Worm (Caenorhabditis elegans): ENCODE data around the gene imb-2.

The imb-2 gene

DNA sequence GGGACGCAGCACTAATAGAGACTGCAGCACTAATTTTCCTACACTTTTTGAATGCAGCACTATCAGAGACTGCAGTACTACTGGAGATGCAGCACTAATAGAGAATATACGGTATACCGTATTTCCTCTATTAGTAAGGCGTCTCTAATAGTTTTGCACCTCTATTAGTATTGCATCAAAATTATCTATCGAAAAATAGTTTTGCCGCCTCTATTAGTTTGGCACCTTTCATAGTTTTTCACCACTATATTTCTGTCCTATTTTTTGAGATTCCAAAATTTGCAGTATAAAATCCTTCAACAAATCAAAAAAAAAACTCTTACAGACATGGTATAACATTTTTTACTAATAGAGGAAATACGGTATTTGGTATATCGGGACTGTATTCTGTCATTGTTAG, 28.3 kb downstream of the imb-2 start:
- TF ChIP-seq T22C8.4 (GFP tag; IDR thresholded peaks at IDR 0.05) = no peak
- TF ChIP-seq ref-1 (GFP tag; conservative IDR thresholded peaks at IDR 0.05) = no peak
- no peak for TF ChIP-seq ztf-23 (GFP tag; IDR thresholded peaks at IDR 0.05)

DNA sequence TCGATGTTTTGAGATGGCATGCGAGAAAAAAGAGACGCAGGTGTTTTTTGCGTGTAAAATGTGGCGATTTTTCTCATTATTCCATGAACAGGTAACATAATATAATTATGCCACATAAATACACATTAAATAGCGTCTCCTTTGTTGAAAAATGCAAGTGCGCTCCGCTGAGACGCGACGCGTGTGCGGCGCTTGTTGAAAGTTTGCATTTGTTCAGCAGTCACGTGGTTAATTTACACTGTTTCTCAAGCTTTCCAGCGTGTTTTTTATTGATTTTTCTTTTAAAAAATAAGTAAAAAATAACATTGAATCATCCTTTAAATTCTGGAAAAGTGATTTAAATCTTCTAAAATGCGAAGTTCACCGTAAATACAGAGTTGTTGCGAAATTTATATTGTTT, 34.1 kb downstream of the imb-2 start:
- TF ChIP-seq ztf-23 (GFP tag; IDR thresholded peaks at IDR 0.05) = peak; percentile 67
- TF ChIP-seq cog-1 (tag; optimal IDR thresholded peaks at IDR 0.05) = peak; percentile 59
- no peak for TF ChIP-seq ztf-29 (GFP tag; IDR thresholded peaks at IDR 0.05)
- TF ChIP-seq klf-2 (GFP tag; conservative IDR thresholded peaks at IDR 0.05) = no peak

DNA sequence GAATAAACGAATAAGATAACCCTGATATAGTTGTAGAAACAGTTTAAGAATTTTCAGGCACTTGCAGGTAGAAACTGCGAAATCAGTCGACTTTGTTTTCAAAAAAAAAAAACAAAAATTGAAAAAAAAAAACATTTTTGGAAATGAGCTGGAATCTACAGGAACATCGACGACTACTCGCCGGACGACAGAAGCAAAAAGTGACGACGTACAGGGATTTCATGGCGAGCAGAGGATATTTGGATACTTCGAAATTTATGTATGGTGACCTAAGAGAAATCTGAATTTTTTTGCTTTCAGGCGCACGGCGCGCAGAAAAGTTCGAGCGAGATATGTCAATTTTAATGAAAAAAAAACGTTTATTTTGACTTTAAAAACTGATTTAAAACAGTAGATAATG, 35.6 kb downstream of the imb-2 start:
- TF ChIP-seq ztf-29 (GFP tag; IDR thresholded peaks at IDR 0.05) (no peak), ref-1 (GFP tag; conservative IDR thresholded peaks at IDR 0.05) (no peak)

DNA sequence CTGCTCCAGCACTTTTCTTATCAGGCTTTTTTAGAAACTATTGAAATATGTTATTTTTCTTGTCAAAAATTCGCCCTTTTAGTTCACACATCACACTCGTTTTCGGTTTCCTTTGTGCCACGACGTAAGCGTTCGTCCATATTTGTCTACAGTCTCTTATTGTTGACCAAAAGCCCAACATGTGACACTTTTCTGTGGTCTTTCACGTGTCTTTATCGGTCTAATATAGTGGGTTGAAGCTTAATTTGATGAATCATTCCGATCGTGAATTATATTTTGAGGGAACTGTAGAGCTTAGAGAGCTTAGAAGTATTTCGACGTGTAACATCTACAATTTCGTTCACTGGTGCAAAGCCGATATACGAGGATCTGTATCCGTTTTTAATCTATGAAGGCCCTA, 38.8 kb downstream of the imb-2 start:
- TF ChIP-seq cog-1 (tag; optimal IDR thresholded peaks at IDR 0.05) (no peak), flt-1 (GFP tag; IDR thresholded peaks at IDR 0.05) (no peak), ztf-29 (GFP tag; IDR thresholded peaks at IDR 0.05) (no peak), tab-1 (GFP tag; IDR thresholded peaks at IDR 0.05) (no peak), T22C8.4 (GFP tag; IDR thresholded peaks at IDR 0.05) (no peak), med-1 (GFP tag; optimal IDR thresholded peaks at IDR 0.05; ENCODE audit: insufficient read depth) (no peak), ztf-23 (GFP tag; IDR thresholded peaks at IDR 0.05) (no peak), klf-2 (GFP tag; conservative IDR thresholded peaks at IDR 0.05) (no peak), ref-1 (GFP tag; conservative IDR thresholded peaks at IDR 0.05) (no peak)

DNA sequence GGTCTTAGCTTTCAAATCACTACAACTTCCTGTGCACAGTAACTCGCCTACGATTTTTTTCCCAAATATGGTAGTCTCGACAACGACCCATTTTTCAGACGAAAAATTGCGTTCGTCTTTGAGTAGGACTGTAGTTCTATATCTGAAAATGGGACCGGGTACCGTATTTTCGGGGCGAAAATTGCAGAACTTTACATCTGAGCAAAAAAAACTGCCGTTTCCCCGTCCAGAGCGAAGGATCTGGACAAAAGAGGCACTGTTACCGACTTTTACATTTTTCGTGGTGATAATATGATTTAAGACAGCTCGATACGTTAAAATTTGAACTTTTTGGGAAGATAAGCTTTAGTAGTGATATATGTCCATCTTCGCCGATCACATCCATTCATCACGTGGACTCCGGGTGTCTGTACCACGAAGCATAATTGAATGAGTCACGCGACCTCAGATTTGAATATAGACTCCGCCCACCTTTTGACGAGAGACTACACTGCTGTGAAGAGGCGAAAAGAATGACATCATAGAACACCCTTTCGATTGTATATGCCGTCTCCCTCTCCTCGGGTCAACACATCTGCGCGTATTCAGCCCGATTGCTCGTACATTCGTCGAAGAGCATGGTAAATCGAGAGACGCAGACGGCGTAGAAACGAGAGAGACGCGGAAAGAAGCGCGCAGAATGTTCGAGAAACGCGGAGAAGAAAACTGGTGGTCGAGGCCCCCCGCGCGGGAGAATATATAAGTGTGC, 39.4 kb downstream of the imb-2 start:
- TF ChIP-seq tab-1 (GFP tag; IDR thresholded peaks at IDR 0.05) = no peak
- TF ChIP-seq cog-1 (tag; optimal IDR thresholded peaks at IDR 0.05) = peak; percentile 94

DNA sequence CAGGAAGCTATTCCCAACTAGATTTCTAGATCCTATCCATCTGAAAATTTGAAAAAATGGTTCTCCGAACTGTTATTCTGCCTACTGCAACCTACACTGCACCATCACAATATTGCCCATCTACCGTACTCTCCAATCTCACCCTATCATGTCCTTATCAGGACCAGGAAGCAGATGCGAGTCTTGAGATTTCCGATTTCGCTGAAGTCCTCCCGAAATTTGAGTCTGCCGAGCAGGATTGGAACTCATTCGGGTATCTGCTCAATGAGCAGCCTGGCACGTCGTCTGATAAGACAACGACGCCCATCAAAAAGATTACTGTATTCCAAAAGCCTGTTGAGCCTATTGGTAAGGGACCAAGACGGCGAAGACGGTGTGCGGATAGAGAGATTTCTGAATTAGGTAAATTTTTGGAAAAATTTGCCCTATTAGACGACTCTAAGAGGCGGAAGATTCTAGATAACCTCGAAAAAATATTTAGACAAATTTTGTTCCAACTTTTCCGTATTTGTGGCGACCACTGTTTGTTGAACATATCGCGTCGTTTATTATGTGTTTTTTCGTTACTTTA, 40.1 kb downstream of the imb-2 start:
- TF ChIP-seq klf-2 (GFP tag; conservative IDR thresholded peaks at IDR 0.05) (no peak), tab-1 (GFP tag; IDR thresholded peaks at IDR 0.05) (no peak), ztf-23 (GFP tag; IDR thresholded peaks at IDR 0.05) (no peak), flt-1 (GFP tag; IDR thresholded peaks at IDR 0.05) (no peak)

DNA sequence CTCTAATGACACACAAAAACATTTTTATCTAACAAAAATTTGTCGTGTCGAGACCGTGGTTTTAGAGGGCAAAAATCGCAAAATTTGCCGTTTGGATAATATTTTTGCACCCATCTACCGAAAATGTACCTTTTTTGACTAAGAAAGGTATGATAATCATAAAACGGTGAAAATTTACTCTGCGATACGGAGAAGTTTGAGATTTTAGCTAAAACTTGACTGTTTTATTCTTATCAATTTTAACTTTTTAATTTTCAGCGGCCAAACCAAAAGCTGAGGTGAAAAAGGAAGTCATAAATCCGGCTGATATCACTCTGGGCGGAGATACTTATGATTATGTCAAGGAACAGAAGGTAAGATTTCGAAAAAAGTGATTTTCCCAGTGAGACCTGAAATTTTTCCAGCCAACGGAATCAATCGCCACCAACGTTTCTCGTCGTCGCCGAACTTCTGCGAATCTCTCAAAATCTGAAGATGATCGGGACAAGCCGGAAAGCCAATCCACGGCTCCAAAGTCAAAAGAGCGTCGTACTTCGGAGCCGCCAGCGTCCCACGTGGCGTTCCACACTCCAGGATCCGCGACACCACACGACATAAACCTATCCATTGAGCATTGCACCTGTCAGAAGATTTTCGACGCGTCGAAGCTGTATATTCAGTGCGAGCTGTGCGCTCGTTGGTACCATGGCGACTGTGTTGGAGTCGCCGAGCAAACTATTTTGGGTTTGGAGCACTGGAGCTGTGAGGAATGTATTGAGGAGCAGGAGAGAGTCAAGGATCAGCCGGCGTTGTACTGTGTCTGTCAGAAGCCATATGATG, 40.8 kb downstream of the imb-2 start:
- TF ChIP-seq T22C8.4 (GFP tag; IDR thresholded peaks at IDR 0.05) (no peak), klf-2 (GFP tag; conservative IDR thresholded peaks at IDR 0.05) (no peak), ref-1 (GFP tag; conservative IDR thresholded peaks at IDR 0.05) (no peak), ztf-29 (GFP tag; IDR thresholded peaks at IDR 0.05) (no peak), tab-1 (GFP tag; IDR thresholded peaks at IDR 0.05) (no peak), ztf-23 (GFP tag; IDR thresholded peaks at IDR 0.05) (no peak), flt-1 (GFP tag; IDR thresholded peaks at IDR 0.05) (no peak), med-1 (GFP tag; optimal IDR thresholded peaks at IDR 0.05; ENCODE audit: insufficient read depth) (no peak), cog-1 (tag; optimal IDR thresholded peaks at IDR 0.05) (no peak)

DNA sequence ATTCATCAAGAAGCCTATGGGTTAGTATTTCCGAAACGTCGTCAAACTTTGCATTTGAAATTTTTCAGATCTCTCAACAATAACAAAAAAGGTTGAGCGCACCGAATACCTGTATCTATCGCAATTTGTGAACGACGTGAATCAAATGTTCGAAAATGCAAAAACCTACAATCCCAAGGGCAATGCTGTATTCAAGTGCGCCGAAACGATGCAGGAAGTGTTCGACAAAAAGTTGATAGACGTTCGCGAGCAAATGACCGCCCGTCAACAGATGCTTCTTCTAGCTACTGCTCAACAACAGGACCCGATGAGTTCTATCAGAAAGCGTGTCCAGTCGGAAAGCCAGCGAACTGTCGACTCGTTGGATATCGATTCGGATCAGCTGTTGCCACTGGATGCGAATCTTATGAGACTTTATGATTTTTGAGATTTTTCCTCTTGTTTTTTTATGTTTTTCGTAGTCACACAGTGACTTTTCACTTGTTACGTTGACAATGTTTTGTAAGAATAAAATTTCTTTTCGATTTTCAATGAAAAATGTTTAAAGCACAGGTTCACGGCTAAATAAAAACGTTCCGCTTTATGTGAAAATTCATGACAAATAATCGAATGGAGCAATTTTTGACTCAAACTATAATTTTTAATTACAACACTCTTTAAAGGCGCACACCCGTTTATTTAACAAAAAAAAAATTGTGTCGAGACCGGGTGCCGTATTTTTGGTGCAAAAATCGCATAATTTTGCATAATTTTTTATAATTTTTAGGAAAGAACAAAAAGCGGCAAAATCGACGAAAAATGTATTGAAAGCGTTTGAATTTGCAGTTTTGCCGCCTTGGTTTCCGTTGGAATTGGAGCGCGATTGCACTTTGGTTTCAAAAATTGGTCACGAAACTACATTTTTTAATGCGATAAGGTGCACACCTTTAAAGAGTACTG, 42.1 kb downstream of the imb-2 start:
- TF ChIP-seq ztf-29 (GFP tag; IDR thresholded peaks at IDR 0.05) (no peak), med-1 (GFP tag; optimal IDR thresholded peaks at IDR 0.05; ENCODE audit: insufficient read depth) (no peak), cog-1 (tag; optimal IDR thresholded peaks at IDR 0.05) (no peak), T22C8.4 (GFP tag; IDR thresholded peaks at IDR 0.05) (no peak), ref-1 (GFP tag; conservative IDR thresholded peaks at IDR 0.05) (no peak), flt-1 (GFP tag; IDR thresholded peaks at IDR 0.05) (peak; percentile 78), tab-1 (GFP tag; IDR thresholded peaks at IDR 0.05) (no peak)

DNA sequence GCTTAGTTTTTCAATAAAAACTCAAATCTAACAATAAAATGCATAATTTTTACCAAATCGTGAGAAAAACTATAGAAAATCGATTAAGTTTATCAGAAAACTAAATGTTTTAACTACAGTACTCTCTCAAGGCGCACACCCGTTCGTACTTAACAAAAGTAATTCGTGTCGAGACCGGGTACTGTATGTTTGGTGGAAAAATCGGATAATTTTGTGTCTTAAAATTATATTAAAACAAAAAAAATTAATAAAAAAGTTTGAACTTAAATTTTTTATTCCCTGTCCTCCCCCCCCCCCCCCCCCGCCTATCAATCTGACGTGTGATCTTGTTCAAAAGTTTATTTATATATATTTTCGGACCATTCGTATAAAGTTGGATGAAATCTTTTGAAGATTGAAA, 42.8 kb downstream of the imb-2 start, which contains the start of gene F26H11.4:
Gene F26H11.4, plus strand, starts transcription at position 301 of the 400 bp plus-strand sequence.
- no peak for TF ChIP-seq T22C8.4 (GFP tag; IDR thresholded peaks at IDR 0.05)
- no peak for TF ChIP-seq flt-1 (GFP tag; IDR thresholded peaks at IDR 0.05)

DNA sequence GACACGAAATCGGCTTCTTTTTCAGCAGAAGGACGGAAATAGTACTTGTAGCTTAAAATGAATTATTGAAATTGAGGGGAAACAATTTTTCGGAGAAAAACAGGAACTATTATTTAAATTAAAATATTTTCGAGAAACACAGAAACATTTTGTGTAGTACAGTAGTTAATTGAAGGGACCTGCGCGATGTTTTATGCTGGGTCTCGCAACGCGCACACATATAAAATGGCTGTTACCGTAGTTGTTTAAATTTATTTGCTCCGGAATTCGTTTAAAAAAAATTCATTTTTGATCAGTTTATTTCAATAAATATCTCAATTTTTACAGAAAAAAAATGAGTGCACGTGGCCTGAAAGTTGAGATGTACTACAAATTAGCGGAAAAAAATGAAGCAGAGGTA, 45.3 kb downstream of the imb-2 start, which contains the start of gene dsb-2:
Gene dsb-2, plus strand, starts transcription at position 328 of the 400 bp plus-strand sequence.
- TF ChIP-seq klf-2 (GFP tag; conservative IDR thresholded peaks at IDR 0.05) = no peak
- TF ChIP-seq tab-1 (GFP tag; IDR thresholded peaks at IDR 0.05) = no peak
- no peak for TF ChIP-seq med-1 (GFP tag; optimal IDR thresholded peaks at IDR 0.05; ENCODE audit: insufficient read depth)
- TF ChIP-seq ref-1 (GFP tag; conservative IDR thresholded peaks at IDR 0.05) = no peak
- TF ChIP-seq cog-1 (tag; optimal IDR thresholded peaks at IDR 0.05) = no peak
- no peak for TF ChIP-seq ztf-29 (GFP tag; IDR thresholded peaks at IDR 0.05)
